Worm (Caenorhabditis elegans) whole organism, mixed stage, embryonic: ENCODE data around the gene F54F2.14.

ENCODE experiments used
- M03D4.4 ChIP-seq: sonication (generic microtip); optimal IDR thresholded peaks from 2 replicates; lab custom pipeline; 2017; ENCODE audit warnings: mild to moderate bottlenecking, missing genetic modification characterization, missing compliant biosample characterization
- bed-3 ChIP-seq: fragments of 200-800 bp; sonication (Bioruptor generic); optimal IDR thresholded peaks from 3 replicates; lab custom pipeline; 2018; ENCODE audit warnings: mild to moderate bottlenecking, missing genetic modification characterization, moderate library complexity, missing compliant biosample characterization
- blmp-1 ChIP-seq: fragments of 150-350 bp; optimal IDR thresholded peaks from 2 replicates; lab custom pipeline; 2014; ENCODE audit warnings: missing biosample characterization, missing genetic modification characterization
- ceh-39 ChIP-seq: fragments of 150-350 bp; optimal IDR thresholded peaks from 2 replicates; lab custom pipeline; 2014; ENCODE audit warnings: missing biosample characterization, missing genetic modification characterization
- ceh-43 ChIP-seq: fragments of 200-800 bp; sonication (Bioruptor generic); optimal IDR thresholded peaks from 2 replicates; lab custom pipeline; 2018; ENCODE audit warnings: mild to moderate bottlenecking, missing genetic modification characterization, moderate library complexity, missing compliant biosample characterization
- ceh-83 ChIP-seq: fragments of 200-800 bp; sonication (Bioruptor generic); optimal IDR thresholded peaks from 2 replicates; lab custom pipeline; 2018; ENCODE audit warnings: mild to moderate bottlenecking, missing genetic modification characterization, missing compliant biosample characterization
- ces-1 ChIP-seq: fragments of 150-350 bp; optimal IDR thresholded peaks from 2 replicates; lab custom pipeline; 2014; ENCODE audit warnings: missing biosample characterization, missing genetic modification reagents, missing genetic modification characterization
- cnd-1 ChIP-seq: fragments of 200-800 bp; sonication (Bioruptor generic); optimal IDR thresholded peaks from 2 replicates; lab custom pipeline; 2018; ENCODE audit warnings: mild to moderate bottlenecking, missing genetic modification characterization, missing compliant biosample characterization
- drap-1 ChIP-seq: fragments of 200-800 bp; sonication (Bioruptor generic); optimal IDR thresholded peaks from 3 replicates; lab custom pipeline; 2018; ENCODE audit warnings: mild to moderate bottlenecking, missing genetic modification characterization, missing compliant biosample characterization
- elt-1 ChIP-seq: sonication (generic microtip); optimal IDR thresholded peaks from 2 replicates; lab custom pipeline; 2017; ENCODE audit warnings: missing genetic modification characterization, mild to moderate bottlenecking, missing compliant biosample characterization, antibody characterized with exemption, moderate library complexity, borderline replicate concordance; ENCODE audit not compliant: insufficient read depth
- elt-3 ChIP-seq: fragments of 150-350 bp; optimal IDR thresholded peaks from 2 replicates; lab custom pipeline; 2014; ENCODE audit warnings: missing biosample characterization, missing genetic modification characterization
- flh-1 ChIP-seq: fragments of 200-800 bp; sonication (Bioruptor generic); optimal IDR thresholded peaks from 2 replicates; lab custom pipeline; 2018; ENCODE audit warnings: mild to moderate bottlenecking, missing genetic modification characterization, moderate library complexity, missing compliant biosample characterization
- ham-2 ChIP-seq: fragments of 200-800 bp; sonication (Bioruptor generic); optimal IDR thresholded peaks from 2 replicates; lab custom pipeline; 2018; ENCODE audit warnings: mild to moderate bottlenecking, missing genetic modification characterization, missing compliant biosample characterization
- hlh-1 ChIP-seq: fragments of 150-350 bp; optimal IDR thresholded peaks from 2 replicates; lab custom pipeline; 2014; ENCODE audit warnings: missing biosample characterization, missing genetic modification reagents, missing genetic modification characterization
- lin-13 ChIP-seq: fragments of 150-350 bp; optimal IDR thresholded peaks from 2 replicates; lab custom pipeline; 2014; ENCODE audit warnings: missing biosample characterization, missing genetic modification characterization
- lin-32 ChIP-seq: fragments of 200-800 bp; sonication (Bioruptor generic); optimal IDR thresholded peaks from 2 replicates; lab custom pipeline; 2018; ENCODE audit warnings: mild to moderate bottlenecking, missing genetic modification characterization, missing compliant biosample characterization
- lsy-2 ChIP-seq: fragments of 150-350 bp; optimal IDR thresholded peaks from 2 replicates; lab custom pipeline; 2014; ENCODE audit warnings: missing biosample characterization, missing genetic modification characterization
- mab-5 ChIP-seq: fragments of 150-350 bp; optimal IDR thresholded peaks from 2 replicates; lab custom pipeline; 2014; ENCODE audit warnings: missing biosample characterization, missing genetic modification characterization
- mep-1 ChIP-seq: fragments of 150-350 bp; optimal IDR thresholded peaks from 2 replicates; lab custom pipeline; 2017; ENCODE audit warnings: missing biosample characterization, missing genetic modification reagents, missing genetic modification characterization, inconsistent platforms
- mls-2 ChIP-seq: sonication (generic microtip); optimal IDR thresholded peaks from 2 replicates; lab custom pipeline; 2016; ENCODE audit warnings: mild to moderate bottlenecking, missing genetic modification characterization, moderate library complexity, missing compliant biosample characterization
- nhr-12 ChIP-seq: fragments of 150-350 bp; optimal IDR thresholded peaks from 2 replicates; lab custom pipeline; 2014; ENCODE audit warnings: missing biosample characterization, missing genetic modification characterization
- nhr-2 ChIP-seq: fragments of 150-350 bp; optimal IDR thresholded peaks from 2 replicates; lab custom pipeline; 2014; ENCODE audit warnings: missing biosample characterization, missing genetic modification characterization
- nhr-237 ChIP-seq: fragments of 150-350 bp; optimal IDR thresholded peaks from 2 replicates; lab custom pipeline; 2014; ENCODE audit warnings: missing biosample characterization, missing genetic modification characterization
- nhr-28 ChIP-seq: fragments of 150-350 bp; optimal IDR thresholded peaks from 2 replicates; lab custom pipeline; 2014; ENCODE audit warnings: missing biosample characterization, missing genetic modification characterization
- nhr-76 ChIP-seq: sonication (generic microtip); optimal IDR thresholded peaks from 2 replicates; lab custom pipeline; 2017; ENCODE audit warnings: missing biosample characterization, missing genetic modification characterization
- pha-4 ChIP-seq: fragments of 150-350 bp; optimal IDR thresholded peaks from 2 replicates; lab custom pipeline; 2018; ENCODE audit warnings: missing biosample characterization, missing genetic modification reagents, missing genetic modification characterization
- snpc-4 ChIP-seq: fragments of 150-350 bp; optimal IDR thresholded peaks from 2 replicates; lab custom pipeline; 2014; ENCODE audit warnings: missing biosample characterization, missing genetic modification characterization
- tbx-8 ChIP-seq: fragments of 200-800 bp; sonication (Bioruptor generic); optimal IDR thresholded peaks from 2 replicates; lab custom pipeline; 2018; ENCODE audit warnings: mild to moderate bottlenecking, missing genetic modification characterization, moderate library complexity, missing compliant biosample characterization
- unc-120 ChIP-seq: sonication (generic microtip); optimal IDR thresholded peaks from 2 replicates; lab custom pipeline; 2017; ENCODE audit warnings: missing genetic modification characterization, missing compliant biosample characterization; ENCODE audit not compliant: poor library complexity, severe bottlenecking
- unc-39 ChIP-seq: fragments of 150-350 bp; optimal IDR thresholded peaks from 2 replicates; lab custom pipeline; 2014; ENCODE audit warnings: missing biosample characterization, missing genetic modification characterization
- unc-62 ChIP-seq: fragments of 150-350 bp; optimal IDR thresholded peaks from 2 replicates; lab custom pipeline; 2014; ENCODE audit warnings: missing biosample characterization, missing genetic modification reagents, missing genetic modification characterization
- zip-8 ChIP-seq: fragments of 150-350 bp; optimal IDR thresholded peaks from 2 replicates; lab custom pipeline; 2014; ENCODE audit warnings: missing biosample characterization, missing genetic modification characterization
- ztf-11 ChIP-seq: fragments of 150-350 bp; optimal IDR thresholded peaks from 2 replicates; lab custom pipeline; 2014; ENCODE audit warnings: missing biosample characterization, missing genetic modification characterization

Gene F54F2.14

ce11 chrIII:8748620-8749019, 42.7 kb upstream of the F54F2.14 start:
- TF ChIP-seq mab-5 (no peak), ztf-11 (tag; lab: Kevin White, UChicago) (no peak), nhr-12 (no peak), nhr-28 (tag; lab: Kevin White, UChicago) (no peak), mep-1 (tag; lab: Kevin White, UChicago) (no peak), M03D4.4 (tag; lab: Kevin White, UChicago) (no peak)
- TF ChIP-seq, all 35 proteins: peak for 0

ce11 chrIII:8749487-8749886, 41.9 kb upstream of the F54F2.14 start, which contains the start of gene sma-2:
TSS of gene sma-2 (plus strand) at chrIII:8749680.
- peak; percentile 50 for TF ChIP-seq pha-4
- TF ChIP-seq mep-1 (tag; lab: Kevin White, UChicago), result no peak
- no peak for TF ChIP-seq nhr-2 (tag; lab: Kevin White, UChicago)
- peak; percentile 7 for TF ChIP-seq nhr-237 (tag; lab: Kevin White, UChicago)

- TF ChIP-seq elt-1 (peak; percentile 1), ceh-43 (GFP tag; lab: Kevin White, UChicago) (no peak)
Measured at ce11 chrIII:8750606-8751005, 40.7 kb upstream of the F54F2.14 start, which contains the start of gene ugtp-1. TSS of gene ugtp-1 (minus strand) at chrIII:8750706.

ce11 chrIII:8754682-8755081, 36.7 kb upstream of the F54F2.14 start, which contains the start of gene tomm-70:
TSS of gene tomm-70 (minus strand) at chrIII:8754750.
- TF ChIP-seq unc-62 (GFP tag; lab: Kevin White, UChicago) (no peak), cnd-1 (tag; lab: Kevin White, UChicago) (no peak), ces-1 (no peak), lsy-2 (no peak), M03D4.4 (tag; lab: Kevin White, UChicago) (no peak)

- TF ChIP-seq drap-1 (GFP tag; lab: Kevin White, UChicago) (no peak), unc-120 (tag; lab: Kevin White, UChicago) (no peak), mab-5 (no peak), lin-32 (GFP tag; lab: Kevin White, UChicago) (no peak), nhr-28 (tag; lab: Kevin White, UChicago) (no peak), mls-2 (tag; lab: Kevin White, UChicago) (no peak), ces-1 (no peak), bed-3 (GFP tag; lab: Kevin White, UChicago) (no peak), flh-1 (GFP tag; lab: Kevin White, UChicago) (no peak), nhr-237 (tag; lab: Kevin White, UChicago) (no peak), ceh-43 (GFP tag; lab: Kevin White, UChicago) (no peak), hlh-1 (tag; lab: Kevin White, UChicago) (no peak), ceh-39 (tag; lab: Kevin White, UChicago) (no peak), tbx-8 (GFP tag; lab: Kevin White, UChicago) (no peak), ztf-11 (tag; lab: Kevin White, UChicago) (no peak), lsy-2 (no peak), pha-4 (no peak), nhr-76 (tag; lab: Kevin White, UChicago) (no peak), ham-2 (no peak)
Measured at ce11 chrIII:8761040-8761654, 30.2 kb upstream of the F54F2.14 start, which contains the start of gene aak-1. TSS of gene aak-1 (minus strand) at chrIII:8761090.

ce11 chrIII:8762016-8762415, 29.3 kb upstream of the F54F2.14 start:
- TF ChIP-seq unc-39 (tag; lab: Kevin White, UChicago) (no peak), unc-62 (GFP tag; lab: Kevin White, UChicago) (no peak), blmp-1 (tag; lab: Kevin White, UChicago) (no peak), hlh-1 (tag; lab: Kevin White, UChicago) (no peak), ham-2 (no peak), drap-1 (GFP tag; lab: Kevin White, UChicago) (no peak), bed-3 (GFP tag; lab: Kevin White, UChicago) (no peak), unc-120 (tag; lab: Kevin White, UChicago) (no peak), snpc-4 (tag; lab: Kevin White, UChicago) (no peak), ceh-43 (GFP tag; lab: Kevin White, UChicago) (no peak), lsy-2 (no peak), flh-1 (GFP tag; lab: Kevin White, UChicago) (no peak), zip-8 (tag; lab: Kevin White, UChicago) (no peak), elt-3 (no peak), lin-13 (no peak), ceh-83 (GFP tag; lab: Kevin White, UChicago) (no peak), mab-5 (no peak), cnd-1 (tag; lab: Kevin White, UChicago) (no peak)
